Worm (Caenorhabditis elegans) whole organism, L3 larva: Measurements from ENCODE around the gene Y55B1AR.4.

ENCODE experiments used
- R02D3.7 ChIP-seq: fragments of 150-350 bp; optimal IDR thresholded peaks from 2 replicates; lab custom pipeline; 2014; ENCODE audit warnings: missing biosample characterization, missing genetic modification characterization
- aly-2 ChIP-seq: fragments of 150-350 bp; optimal IDR thresholded peaks from 2 replicates; lab custom pipeline; 2014; ENCODE audit warnings: missing biosample characterization, missing genetic modification characterization
- ceh-16 ChIP-seq: sonication (generic microtip); optimal IDR thresholded peaks from 2 replicates; lab custom pipeline; 2017; ENCODE audit warnings: missing biosample characterization, missing genetic modification characterization
- ceh-28 ChIP-seq: fragments of 150-350 bp; optimal IDR thresholded peaks from 2 replicates; lab custom pipeline; 2014; ENCODE audit warnings: missing biosample characterization, missing genetic modification reagents, missing genetic modification characterization
- ceh-82 ChIP-seq: fragments of 150-350 bp; optimal IDR thresholded peaks from 2 replicates; lab custom pipeline; 2014; ENCODE audit warnings: missing biosample characterization, missing genetic modification characterization
- ceh-9 ChIP-seq: sonication (generic microtip); optimal IDR thresholded peaks from 2 replicates; lab custom pipeline; 2018; ENCODE audit warnings: missing biosample characterization, missing genetic modification characterization
- egl-27 ChIP-seq: sonication (generic microtip); optimal IDR thresholded peaks from 4 replicates; lab custom pipeline; 2017; ENCODE audit warnings: missing biosample characterization, missing genetic modification reagents, missing genetic modification characterization
- elt-1 ChIP-seq: fragments of 150-350 bp; optimal IDR thresholded peaks from 2 replicates; lab custom pipeline; 2014; ENCODE audit warnings: missing biosample characterization, missing genetic modification characterization
- elt-2 ChIP-seq: sonication (generic microtip); optimal IDR thresholded peaks from 2 replicates; lab custom pipeline; 2016; ENCODE audit warnings: missing genetic modification reagents, mild to moderate bottlenecking, missing genetic modification characterization, missing compliant biosample characterization
- eor-1 ChIP-seq, 2 experiments: fragments of 150-350 bp; optimal IDR thresholded peaks; 2 replicates each; lab custom pipeline; 2014 to 2018; ENCODE audit warnings: missing biosample characterization in 2 of 2, missing genetic modification characterization in 2 of 2
- fkh-10 ChIP-seq: sonication (generic microtip); optimal IDR thresholded peaks from 2 replicates; lab custom pipeline; 2017; ENCODE audit warnings: missing biosample characterization, missing genetic modification reagents, missing genetic modification characterization
- fkh-2 ChIP-seq: fragments of 150-350 bp; optimal IDR thresholded peaks from 2 replicates; lab custom pipeline; 2014; ENCODE audit warnings: missing biosample characterization, missing genetic modification reagents, missing genetic modification characterization
- fos-1 ChIP-seq: fragments of 150-350 bp; optimal IDR thresholded peaks from 2 replicates; lab custom pipeline; 2014; ENCODE audit warnings: missing biosample characterization, missing genetic modification characterization
- hmg-11 ChIP-seq: sonication (generic microtip); optimal IDR thresholded peaks from 2 replicates; lab custom pipeline; 2016; ENCODE audit warnings: missing genetic modification characterization, missing compliant biosample characterization
- lin-15B ChIP-seq: fragments of 150-350 bp; optimal IDR thresholded peaks from 2 replicates; lab custom pipeline; 2014; ENCODE audit warnings: missing biosample characterization, missing genetic modification characterization
- lsy-12 ChIP-seq: sonication (generic microtip); optimal IDR thresholded peaks from 2 replicates; lab custom pipeline; 2016; ENCODE audit warnings: mild to moderate bottlenecking, missing genetic modification characterization, missing compliant biosample characterization
- mdl-1 ChIP-seq: fragments of 150-350 bp; optimal IDR thresholded peaks from 2 replicates; lab custom pipeline; 2014; ENCODE audit warnings: missing biosample characterization, missing genetic modification characterization
- mml-1 ChIP-seq: fragments of 150-350 bp; sonication (generic microtip); optimal IDR thresholded peaks from 3 replicates; lab custom pipeline; 2014; ENCODE audit warnings: missing biosample characterization, missing genetic modification characterization
- nfya-1 ChIP-seq: sonication (generic microtip); optimal IDR thresholded peaks from 2 replicates; lab custom pipeline; 2017; ENCODE audit warnings: missing genetic modification characterization, mild to moderate bottlenecking, missing compliant biosample characterization, antibody characterized with exemption, moderate library complexity; ENCODE audit not compliant: insufficient read depth
- nhr-11 ChIP-seq: fragments of 150-350 bp; optimal IDR thresholded peaks from 2 replicates; lab custom pipeline; 2014; ENCODE audit warnings: missing biosample characterization, missing genetic modification characterization
- nhr-12 ChIP-seq: fragments of 150-350 bp; optimal IDR thresholded peaks from 2 replicates; lab custom pipeline; 2014; ENCODE audit warnings: missing biosample characterization, missing genetic modification characterization
- nhr-25 ChIP-seq: sonication (generic microtip); optimal IDR thresholded peaks from 2 replicates; lab custom pipeline; 2017; ENCODE audit warnings: missing biosample characterization, missing genetic modification characterization
- nhr-28 ChIP-seq: fragments of 150-350 bp; optimal IDR thresholded peaks from 2 replicates; lab custom pipeline; 2014; ENCODE audit warnings: missing biosample characterization, missing genetic modification characterization
- nhr-76 ChIP-seq: fragments of 150-350 bp; sonication (generic microtip); optimal IDR thresholded peaks from 5 replicates; lab custom pipeline; 2014; ENCODE audit warnings: missing biosample characterization, missing genetic modification characterization
- nhr-77 ChIP-seq: fragments of 150-350 bp; optimal IDR thresholded peaks from 2 replicates; lab custom pipeline; 2014; ENCODE audit warnings: missing biosample characterization, missing genetic modification characterization
- pha-4 ChIP-seq: fragments of 150-350 bp; optimal IDR thresholded peaks from 2 replicates; lab custom pipeline; 2014; ENCODE audit warnings: missing biosample characterization, missing genetic modification reagents, missing genetic modification characterization
- pqm-1 ChIP-seq: fragments of 150-350 bp; optimal IDR thresholded peaks from 2 replicates; lab custom pipeline; 2017; ENCODE audit warnings: missing biosample characterization, missing genetic modification characterization, inconsistent platforms
- tbx-2 ChIP-seq: sonication (generic microtip); optimal IDR thresholded peaks from 2 replicates; lab custom pipeline; 2016; ENCODE audit warnings: mild to moderate bottlenecking, missing genetic modification characterization, missing compliant biosample characterization
- unc-39 ChIP-seq: sonication (generic microtip); optimal IDR thresholded peaks from 4 replicates; lab custom pipeline; 2017; ENCODE audit warnings: missing biosample characterization, missing genetic modification characterization
- unc-62 ChIP-seq: fragments of 150-350 bp; sonication (generic microtip); optimal IDR thresholded peaks from 4 replicates; lab custom pipeline; 2014; ENCODE audit warnings: missing biosample characterization, missing genetic modification reagents, missing genetic modification characterization
- zag-1 ChIP-seq: fragments of 150-350 bp; optimal IDR thresholded peaks from 2 replicates; lab custom pipeline; 2014; ENCODE audit warnings: missing biosample characterization, missing genetic modification characterization

The Y55B1AR.4 gene

ce11 chrIII:595449-595848 is 9.9 kb downstream of the Y55B1AR.4 start:
- TF ChIP-seq tbx-2 (tag; lab: Kevin White, UChicago) (no peak), nhr-77 (no peak), nhr-12 (tag; lab: Kevin White, UChicago) (no peak)

- TF ChIP-seq fkh-10 (GFP tag; lab: Kevin White, UChicago): no peak
- TF ChIP-seq nfya-1 (tag; lab: Kevin White, UChicago): no peak
- TF ChIP-seq ceh-9 (tag; lab: Kevin White, UChicago): no peak
- no peak for TF ChIP-seq ceh-28 (tag; lab: Kevin White, UChicago)
- no peak for TF ChIP-seq lsy-12 (tag; lab: Kevin White, UChicago)
- no peak for TF ChIP-seq elt-1 (tag; lab: Kevin White, UChicago)
- TF ChIP-seq mml-1 (tag; lab: Kevin White, UChicago): no peak
- TF ChIP-seq ceh-82 (tag; lab: Kevin White, UChicago): no peak
- no peak for TF ChIP-seq nhr-12 (tag; lab: Kevin White, UChicago)
- no peak for TF ChIP-seq aly-2
These were observed 18.3 kb downstream of the Y55B1AR.4 start, which contains the start of gene helq-1 for ce11 chrIII:587009-587408. Gene helq-1 (minus strand): TSS chrIII:587109.

DNA sequence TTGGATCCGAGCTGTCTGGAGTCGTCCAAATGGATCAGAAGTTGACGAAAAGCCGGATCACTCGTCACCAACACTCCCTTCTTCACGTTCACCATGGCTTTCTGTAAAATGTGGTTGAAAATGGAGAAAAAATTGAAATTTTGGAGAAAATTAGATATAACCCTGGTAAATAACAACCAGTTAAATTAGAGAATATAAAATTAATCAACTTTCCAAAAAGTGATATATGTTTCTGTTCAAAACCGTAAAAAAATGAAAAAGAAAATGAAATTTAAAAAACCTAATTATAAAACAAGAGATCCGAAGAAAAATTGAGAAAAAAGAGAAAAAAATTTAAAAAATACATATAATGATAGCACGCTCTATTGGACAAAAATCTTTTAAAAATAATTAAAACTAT is 27.8 kb downstream of the Y55B1AR.4 start, which contains the start of gene gtf-2H5:
Gene gtf-2H5, minus strand, starts transcription at position 101 of the 400 bp plus-strand sequence.
- TF ChIP-seq nhr-28 (tag; lab: Kevin White, UChicago) (no peak), nfya-1 (tag; lab: Kevin White, UChicago) (no peak), zag-1 (tag; lab: Kevin White, UChicago) (no peak), tbx-2 (tag; lab: Kevin White, UChicago) (no peak), fos-1 (tag; lab: Kevin White, UChicago) (no peak), elt-2 (tag; lab: Kevin White, UChicago) (no peak), ceh-16 (no peak), nhr-76 (tag; lab: Kevin White, UChicago) (no peak), fkh-10 (GFP tag; lab: Kevin White, UChicago) (no peak), pqm-1 (no peak), aly-2 (no peak), eor-1 (tag; optimal IDR thresholded peaks at IDR 0.05; lab: Kevin White, UChicago) (no peak), lin-15B (tag; lab: Kevin White, UChicago) (no peak), unc-39 (no peak), egl-27 (tag; lab: Kevin White, UChicago) (no peak), ceh-82 (tag; lab: Kevin White, UChicago) (no peak), R02D3.7 (tag; lab: Kevin White, UChicago) (no peak)

- TF ChIP-seq unc-39 (no peak), unc-62 (GFP tag; lab: Kevin White, UChicago) (no peak), pha-4 (tag; lab: Kevin White, UChicago) (no peak), nhr-25 (tag; lab: Kevin White, UChicago) (no peak), tbx-2 (tag; lab: Kevin White, UChicago) (no peak), nhr-28 (tag; lab: Kevin White, UChicago) (no peak), nhr-76 (tag; lab: Kevin White, UChicago) (no peak), egl-27 (tag; lab: Kevin White, UChicago) (no peak), R02D3.7 (tag; lab: Kevin White, UChicago) (no peak), hmg-11 (tag; lab: Kevin White, UChicago) (no peak), fkh-10 (GFP tag; lab: Kevin White, UChicago) (no peak)
- TF ChIP-seq, all 47 proteins: peak for 0
These were observed 28.8 kb downstream of the Y55B1AR.4 start for ce11 chrIII:576555-576954.

- TF ChIP-seq fos-1 (tag; lab: Kevin White, UChicago): no peak
- TF ChIP-seq lsy-12 (tag; lab: Kevin White, UChicago): no peak
- TF ChIP-seq nhr-11 (tag; lab: Kevin White, UChicago): no peak
- TF ChIP-seq ceh-28 (tag; lab: Kevin White, UChicago): no peak
- no peak for TF ChIP-seq unc-39
- TF ChIP-seq elt-1 (tag; lab: Kevin White, UChicago): no peak
- no peak for TF ChIP-seq fkh-10 (GFP tag; lab: Kevin White, UChicago)
- TF ChIP-seq pqm-1: no peak
- no peak for TF ChIP-seq ceh-16
- TF ChIP-seq zag-1 (tag; lab: Kevin White, UChicago): no peak
- no peak for TF ChIP-seq unc-62 (GFP tag; lab: Kevin White, UChicago)
- no peak for TF ChIP-seq fkh-2 (tag; lab: Kevin White, UChicago)
- TF ChIP-seq mdl-1: no peak
- TF ChIP-seq, all 47 proteins: peak for 0
These were observed 36.5 kb downstream of the Y55B1AR.4 start for ce11 chrIII:568815-569214.
